Worm (Caenorhabditis elegans) whole organism, late embryonic: ENCODE measurements around the gene fbxa-215.

Experiments
- ceh-14 ChIP-seq: sonication (generic microtip); optimal IDR thresholded peaks from 2 replicates; lab custom pipeline; 2016; ENCODE audit warnings: missing genotype, missing genetic modification characterization, missing compliant biosample characterization
- ceh-22 ChIP-seq: sonication (generic microtip); optimal IDR thresholded peaks from 2 replicates; lab custom pipeline; 2017; ENCODE audit warnings: missing biosample characterization, missing genetic modification characterization
- che-1 ChIP-seq: sonication (generic microtip); optimal IDR thresholded peaks from 2 replicates; lab custom pipeline; 2016; ENCODE audit warnings: mild to moderate bottlenecking, missing genetic modification characterization, missing compliant biosample characterization
- dve-1 ChIP-seq: sonication (generic microtip); optimal IDR thresholded peaks from 2 replicates; lab custom pipeline; 2017; ENCODE audit warnings: antibody characterized with exemption, mild to moderate bottlenecking, missing genetic modification characterization, missing compliant biosample characterization
- eyg-1 ChIP-seq: sonication (generic microtip); optimal IDR thresholded peaks from 2 replicates; lab custom pipeline; 2016; ENCODE audit warnings: missing genotype, missing genetic modification characterization, missing compliant biosample characterization
- fkh-10 ChIP-seq: fragments of 150-350 bp; optimal IDR thresholded peaks from 2 replicates; lab custom pipeline; 2014; ENCODE audit warnings: missing biosample characterization, missing genetic modification reagents, missing genetic modification characterization
- hlh-15 ChIP-seq: sonication (generic microtip); optimal IDR thresholded peaks from 2 replicates; lab custom pipeline; 2016; ENCODE audit warnings: missing genetic modification characterization, missing compliant biosample characterization
- odd-2 ChIP-seq: sonication (generic microtip); optimal IDR thresholded peaks from 2 replicates; lab custom pipeline; 2017; ENCODE audit warnings: antibody characterized with exemption, mild to moderate bottlenecking, missing genetic modification characterization, missing compliant biosample characterization
- pros-1 ChIP-seq: fragments of 150-350 bp; optimal IDR thresholded peaks from 2 replicates; lab custom pipeline; 2014; ENCODE audit warnings: missing biosample characterization, missing genetic modification reagents, missing genetic modification characterization
- ref-2 ChIP-seq: sonication (generic microtip); optimal IDR thresholded peaks from 2 replicates; lab custom pipeline; 2016; ENCODE audit warnings: missing genetic modification characterization, missing compliant biosample characterization
- rnt-1 ChIP-seq: sonication (generic microtip); optimal IDR thresholded peaks from 2 replicates; lab custom pipeline; 2016; ENCODE audit warnings: missing genetic modification characterization, missing compliant biosample characterization
- sdc-2 ChIP-seq: sonication (generic microtip); optimal IDR thresholded peaks from 2 replicates; lab custom pipeline; 2016; ENCODE audit warnings: missing genotype, missing genetic modification characterization, missing compliant biosample characterization
- tbx-2 ChIP-seq: sonication (generic microtip); optimal IDR thresholded peaks from 2 replicates; lab custom pipeline; 2016; ENCODE audit warnings: missing genetic modification characterization, missing compliant biosample characterization
- ztf-16 ChIP-seq: sonication (generic microtip); optimal IDR thresholded peaks from 2 replicates; lab custom pipeline; 2017; ENCODE audit warnings: missing genetic modification characterization, missing compliant biosample characterization

- TF ChIP-seq ceh-22 (tag; lab: Kevin White, UChicago) (no peak), sdc-2 (tag; lab: Kevin White, UChicago) (no peak), ref-2 (tag; lab: Kevin White, UChicago) (no peak), pros-1 (no peak), rnt-1 (tag; lab: Kevin White, UChicago) (no peak), odd-2 (no peak), fkh-10 (GFP tag; lab: Kevin White, UChicago) (no peak), eyg-1 (no peak), hlh-15 (tag; lab: Kevin White, UChicago) (no peak), dve-1 (no peak), che-1 (tag; lab: Kevin White, UChicago) (no peak), ceh-14 (tag; lab: Kevin White, UChicago) (no peak), tbx-2 (no peak), ztf-16 (tag; lab: Kevin White, UChicago) (no peak)
These were observed 6.8 kb upstream of the fbxa-215 start, which contains the start of gene oac-48 for ce11 chrIV:13673504-13673903.
